Worm (Caenorhabditis elegans) whole organism, L2 larva: ENCODE measurements around the gene ttr-32.

ENCODE experiments used
- aly-2 ChIP-seq: fragments of 150-350 bp; optimal IDR thresholded peaks from 2 replicates; lab custom pipeline; 2014; ENCODE audit warnings: missing biosample characterization, missing genetic modification characterization
- blmp-1 ChIP-seq: sonication (generic microtip); optimal IDR thresholded peaks from 2 replicates; lab custom pipeline; 2017; ENCODE audit warnings: missing genetic modification characterization, mild to moderate bottlenecking, missing compliant biosample characterization, antibody characterized with exemption, moderate library complexity; ENCODE audit not compliant: insufficient read depth
- ceh-16 ChIP-seq: fragments of 150-350 bp; optimal IDR thresholded peaks from 2 replicates; lab custom pipeline; 2014; ENCODE audit warnings: missing biosample characterization, missing genetic modification characterization
- lsy-2 ChIP-seq, 2 experiments: fragments of 150-350 bp in 1 of 2; sonication (generic microtip) in 1 of 2; optimal IDR thresholded peaks; 2 replicates each; lab custom pipeline; 2014 to 2017; ENCODE audit warnings: missing biosample characterization in 2 of 2, missing genetic modification characterization in 2 of 2
- nhr-237 ChIP-seq: fragments of 150-350 bp; optimal IDR thresholded peaks from 2 replicates; lab custom pipeline; 2014; ENCODE audit warnings: missing biosample characterization, missing genetic modification characterization

ce11 chrIII:7535347-7535746 lies 30.9 kb upstream of the ttr-32 start:
- TF ChIP-seq aly-2 (tag; lab: Kevin White, UChicago) = no peak
- no peak for TF ChIP-seq nhr-237
- TF ChIP-seq blmp-1 = no peak
- no peak for TF ChIP-seq ceh-16
- TF ChIP-seq lsy-2 (tag; optimal IDR thresholded peaks at IDR 0.05; lab: Kevin White, UChicago) = no peak
